Fruit fly (Drosophila melanogaster): ENCODE measurements around the gene CG3982.

CG3982 gene

DNA sequence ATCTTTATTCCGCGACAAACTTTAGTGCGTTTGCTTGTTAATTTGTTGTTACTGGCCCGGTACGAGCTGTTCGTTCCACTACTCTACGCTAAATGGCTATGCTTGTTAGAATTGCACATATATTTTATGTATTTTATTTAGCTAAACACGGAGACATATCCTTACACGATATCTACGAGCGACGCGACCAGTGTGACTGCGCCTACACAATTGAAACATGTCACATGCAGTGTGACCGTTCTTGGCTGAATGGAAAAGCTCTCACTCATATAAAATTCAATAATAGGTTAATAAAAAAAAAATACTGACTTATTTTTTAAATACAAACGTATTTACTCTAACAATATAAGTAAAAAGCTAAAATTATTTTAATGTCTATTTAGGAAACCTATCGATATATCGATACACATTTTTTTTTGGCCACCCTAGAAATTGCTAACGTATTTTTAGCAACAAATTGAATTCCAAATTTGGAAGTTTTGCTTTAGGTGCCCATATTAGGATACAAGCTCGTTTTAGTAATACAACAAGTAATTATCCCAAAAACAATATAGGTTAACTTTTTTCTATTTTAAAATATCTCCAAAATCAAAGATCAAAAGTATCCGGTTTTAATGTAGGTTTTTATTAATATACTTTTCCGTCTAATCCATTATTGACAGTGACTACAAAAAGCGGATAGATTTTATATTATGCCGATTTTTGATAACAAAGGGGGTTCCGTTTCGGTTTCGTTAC lies 18.0 kb downstream of the CG3982 start, which contains the start of gene CG4080 (continued):
- peak; percentile 11 for TF ChIP-seq CG4854 (GFP tag; optimal IDR thresholded peaks at IDR 0.05)

DNA sequence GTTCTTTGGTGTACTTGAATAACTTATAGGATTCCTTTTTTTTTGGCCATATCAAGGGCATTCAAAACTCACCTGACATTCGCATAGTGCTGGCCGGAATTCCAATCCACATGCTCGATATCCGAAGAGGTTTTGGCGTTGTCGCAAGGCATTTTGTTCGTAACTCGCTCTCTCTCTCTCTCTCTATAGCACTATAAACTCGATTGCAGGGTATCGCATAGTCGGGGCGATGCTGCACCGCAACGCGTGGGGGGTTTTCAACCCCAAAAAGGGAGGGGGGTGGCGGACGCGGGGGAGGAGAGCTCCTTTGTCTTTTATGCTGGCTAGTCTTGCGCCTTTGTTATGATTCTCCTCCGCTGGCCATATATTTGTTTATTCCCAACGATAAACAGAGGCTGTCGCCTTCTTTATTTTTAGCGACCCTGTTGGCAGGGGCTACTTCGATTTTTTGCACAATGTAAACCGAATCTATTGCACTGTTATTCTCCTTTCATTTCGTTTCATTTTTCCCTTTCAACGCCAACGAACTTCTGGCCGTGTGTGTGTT lies 18.7 kb downstream of the CG3982 start:
- TF ChIP-seq jing (GFP tag; optimal IDR thresholded peaks at IDR 0.05) (no peak), CG9727 (GFP tag; optimal IDR thresholded peaks at IDR 0.05) (peak; percentile 6), B-H2 (GFP tag; optimal IDR thresholded peaks at IDR 0.05) (no peak), CG16813 (GFP tag; IDR thresholded peaks at IDR 0.05; ENCODE audit: partially characterized antibody) (no peak), MESR4 (GFP tag; optimal IDR thresholded peaks at IDR 0.05) (no peak), dmrt99B (tag; optimal IDR thresholded peaks at IDR 0.05) (peak; percentile 9), fd3F (GFP tag; optimal IDR thresholded peaks at IDR 0.05) (no peak), gem (tag; optimal IDR thresholded peaks at IDR 0.05) (peak; percentile 24), sug (tag; optimal IDR thresholded peaks at IDR 0.05) (peak; percentile 30), CG11504 (tag; optimal IDR thresholded peaks at IDR 0.05) (peak; percentile 14), CG1024 (GFP tag; IDR thresholded peaks at IDR 0.05) (peak; percentile 23; the same call in 1 of the 2 replicates), Tbp (GFP tag; optimal IDR thresholded peaks at IDR 0.05) (no peak), pum (GFP tag; optimal IDR thresholded peaks at IDR 0.05) (no peak), CG7786 (GFP tag; optimal IDR thresholded peaks at IDR 0.05) (no peak), salm (tag; optimal IDR thresholded peaks at IDR 0.05) (no peak), Atf6 (GFP tag; IDR thresholded peaks at IDR 0.05) (0 out of 2 replicates have a peak, but pooled peaks have one; percentile 21), CG11696 (GFP tag; IDR thresholded peaks at IDR 0.05) (no peak), Vsx1 (GFP tag; optimal IDR thresholded peaks at IDR 0.05) (no peak), Dek (tag; optimal IDR thresholded peaks at IDR 0.05) (no peak), CG32772 (GFP tag; IDR thresholded peaks at IDR 0.05) (no peak), en (GFP tag; optimal IDR thresholded peaks at IDR 0.05) (no peak), Mrtf (GFP tag; IDR thresholded peaks at IDR 0.05) (no peak), sens-2 (GFP tag; IDR thresholded peaks at IDR 0.05) (no peak), bcd (GFP tag; optimal IDR thresholded peaks at IDR 0.05) (peak; percentile 15), BtbVII (GFP tag; optimal IDR thresholded peaks at IDR 0.05) (no peak), Rx (GFP tag; IDR thresholded peaks at IDR 0.05) (no peak), Optix (GFP tag; IDR thresholded peaks at IDR 0.05) (no peak), dysf (GFP tag; IDR thresholded peaks at IDR 0.05) (peak; percentile 40; the same call in 1 of the 3 replicates), gro (GFP tag; optimal IDR thresholded peaks at IDR 0.05) (no peak), ro (GFP tag; IDR thresholded peaks at IDR 0.05) (no peak), CG6175 (GFP tag; IDR thresholded peaks at IDR 0.05) (peak; percentile 38; the same call in 1 of the 3 replicates), CG6689 (GFP tag; IDR thresholded peaks at IDR 0.05) (no peak), CG7839 (tag; optimal IDR thresholded peaks at IDR 0.05) (peak; percentile 13), ttk (GFP tag; IDR thresholded peaks at IDR 0.05) (0 out of 2 replicates have a peak, but pooled peaks have one; percentile 22), CG10959 (GFP tag; IDR thresholded peaks at IDR 0.05) (no peak), CG17186 (GFP tag; optimal IDR thresholded peaks at IDR 0.05) (no peak), nom (GFP tag; optimal IDR thresholded peaks at IDR 0.05) (no peak), cg (GFP tag; optimal IDR thresholded peaks at IDR 0.05) (no peak), HmgZ (tag; optimal IDR thresholded peaks at IDR 0.05) (no peak), Opbp (GFP tag; IDR thresholded peaks at IDR 0.05; ENCODE audit: partially characterized antibody) (0 out of 3 replicates have a peak, but pooled peaks have one; percentile 13), run (tag; optimal IDR thresholded peaks at IDR 0.05) (no peak), nau (GFP tag; optimal IDR thresholded peaks at IDR 0.05) (no peak), Fer3 (tag; optimal IDR thresholded peaks at IDR 0.05) (no peak), lmd (GFP tag; IDR thresholded peaks at IDR 0.05) (peak; percentile 37; the same call in 1 of the 2 replicates), Hsf (GFP tag; optimal IDR thresholded peaks at IDR 0.05) (no peak), CG10654 (GFP tag; optimal IDR thresholded peaks at IDR 0.05) (peak; percentile 1)

All from whole organism, embryonic.